Worm (Caenorhabditis elegans) whole organism, late embryonic: ENCODE measurements around the gene K09C8.8.

ENCODE experiments used
- ama-1 ChIP-seq: fragments of 150-350 bp; optimal IDR thresholded peaks from 2 replicates; lab custom pipeline; 2014
- lin-11 ChIP-seq: fragments of 200-800 bp; sonication (Bioruptor generic); optimal IDR thresholded peaks from 2 replicates; lab custom pipeline; 2018; ENCODE audit warnings: mild to moderate bottlenecking, missing genetic modification characterization, missing compliant biosample characterization

ce11 chrX:10967698-10968097 is 3.0 kb upstream of the K09C8.8 start, which contains the start of gene K09C8.9:
- TF ChIP-seq ama-1 (lab: Kevin White, UChicago) (no peak), lin-11 (tag; lab: Kevin White, UChicago) (no peak)
